Fruit fly (Drosophila melanogaster): ENCODE measurements around the gene Oatp33Ea.

Oatp33Ea gene

dm6 chr2L:12434535-12434938 lies 11.2 kb downstream of the Oatp33Ea start, which contains the start of gene SC35 (continued):
- TF ChIP-seq Hsf (GFP tag; optimal IDR thresholded peaks at IDR 0.05) (no peak), usp (GFP tag; optimal IDR thresholded peaks at IDR 0.05) (no peak), Adf1 (GFP tag; IDR thresholded peaks at IDR 0.05) (no peak; the same call in 1 of the 2 replicates), salm (tag; optimal IDR thresholded peaks at IDR 0.05) (no peak), H2.0 (GFP tag; IDR thresholded peaks at IDR 0.05) (no peak), gcm (GFP tag; optimal IDR thresholded peaks at IDR 0.05) (no peak), CG2712 (tag; optimal IDR thresholded peaks at IDR 0.05) (no peak), Deaf1 (tag; optimal IDR thresholded peaks at IDR 0.05) (no peak), tll (GFP tag; optimal IDR thresholded peaks at IDR 0.05) (no peak), lola (GFP tag; optimal IDR thresholded peaks at IDR 0.05) (no peak), Ada2b (GFP tag; IDR thresholded peaks at IDR 0.05) (no peak), zf30C (GFP tag; optimal IDR thresholded peaks at IDR 0.05) (no peak), CG12659 (GFP tag; optimal IDR thresholded peaks at IDR 0.05) (no peak), CG8290 (GFP tag; optimal IDR thresholded peaks at IDR 0.05) (no peak), CG8290 (tag; optimal IDR thresholded peaks at IDR 0.05) (peak in 1 of 2 experiments; percentile 58), HLH3B (GFP tag; IDR thresholded peaks at IDR 0.05) (no peak), sd (tag; optimal IDR thresholded peaks at IDR 0.05) (peak; percentile 86), CG13894 (tag; optimal IDR thresholded peaks at IDR 0.05) (no peak), NK7.1 (GFP tag; optimal IDR thresholded peaks at IDR 0.05) (no peak), CG17361 (GFP tag; IDR thresholded peaks at IDR 0.05) (no peak), ato (GFP tag; IDR thresholded peaks at IDR 0.05; ENCODE audit: partially characterized antibody) (no peak), Ssrp (tag; optimal IDR thresholded peaks at IDR 0.05) (no peak), CG3163 (GFP tag; optimal IDR thresholded peaks at IDR 0.05) (no peak), fd96Cb (tag; optimal IDR thresholded peaks at IDR 0.05) (no peak), BtbVII (GFP tag; optimal IDR thresholded peaks at IDR 0.05) (no peak), Meics (GFP tag; optimal IDR thresholded peaks at IDR 0.05) (no peak), Sox102F (GFP tag; optimal IDR thresholded peaks at IDR 0.05) (no peak), psq (GFP tag; optimal IDR thresholded peaks at IDR 0.05) (no peak), ash1 (GFP tag; optimal IDR thresholded peaks at IDR 0.05) (no peak), D19A (tag; optimal IDR thresholded peaks at IDR 0.05) (no peak), pnt (GFP tag; optimal IDR thresholded peaks at IDR 0.05) (no peak), CG4820 (GFP tag; optimal IDR thresholded peaks at IDR 0.05) (no peak), Sin3A (optimal IDR thresholded peaks at IDR 0.05) (peak; percentile 27), Poxn (GFP tag; IDR thresholded peaks at IDR 0.05) (no peak), gt (GFP tag; IDR thresholded peaks at IDR 0.05) (no peak), sens-2 (GFP tag; IDR thresholded peaks at IDR 0.05) (no peak), shn (GFP tag; optimal IDR thresholded peaks at IDR 0.05) (no peak), Nf-YB (GFP tag; optimal IDR thresholded peaks at IDR 0.05) (no peak), Bteb2 (GFP tag; optimal IDR thresholded peaks at IDR 0.05) (no peak), Sry-β (GFP tag; optimal IDR thresholded peaks at IDR 0.05) (peak; percentile 53), stwl (tag; optimal IDR thresholded peaks at IDR 0.05) (peak; percentile 4), CG7786 (GFP tag; optimal IDR thresholded peaks at IDR 0.05) (no peak), CrebB (tag; optimal IDR thresholded peaks at IDR 0.05) (no peak), GATAe (GFP tag; conservative IDR thresholded peaks at IDR 0.05) (no peak), Spps (tag; optimal IDR thresholded peaks at IDR 0.05) (no peak), dmrt99B (tag; optimal IDR thresholded peaks at IDR 0.05) (no peak), sr (GFP tag; IDR thresholded peaks at IDR 0.05) (no peak), onecut (GFP tag; IDR thresholded peaks at IDR 0.05) (no peak), CG9817 (tag; optimal IDR thresholded peaks at IDR 0.05) (no peak), CG10654 (GFP tag; optimal IDR thresholded peaks at IDR 0.05) (no peak), CG15696 (tag; optimal IDR thresholded peaks at IDR 0.05) (no peak), E2f1 (GFP tag; IDR thresholded peaks at IDR 0.05) (no peak), TFAM (GFP tag; optimal IDR thresholded peaks at IDR 0.05) (no peak)
